1 fruit fly cellular context compared by ENCODE assay signal in the genomic region with DNA sequence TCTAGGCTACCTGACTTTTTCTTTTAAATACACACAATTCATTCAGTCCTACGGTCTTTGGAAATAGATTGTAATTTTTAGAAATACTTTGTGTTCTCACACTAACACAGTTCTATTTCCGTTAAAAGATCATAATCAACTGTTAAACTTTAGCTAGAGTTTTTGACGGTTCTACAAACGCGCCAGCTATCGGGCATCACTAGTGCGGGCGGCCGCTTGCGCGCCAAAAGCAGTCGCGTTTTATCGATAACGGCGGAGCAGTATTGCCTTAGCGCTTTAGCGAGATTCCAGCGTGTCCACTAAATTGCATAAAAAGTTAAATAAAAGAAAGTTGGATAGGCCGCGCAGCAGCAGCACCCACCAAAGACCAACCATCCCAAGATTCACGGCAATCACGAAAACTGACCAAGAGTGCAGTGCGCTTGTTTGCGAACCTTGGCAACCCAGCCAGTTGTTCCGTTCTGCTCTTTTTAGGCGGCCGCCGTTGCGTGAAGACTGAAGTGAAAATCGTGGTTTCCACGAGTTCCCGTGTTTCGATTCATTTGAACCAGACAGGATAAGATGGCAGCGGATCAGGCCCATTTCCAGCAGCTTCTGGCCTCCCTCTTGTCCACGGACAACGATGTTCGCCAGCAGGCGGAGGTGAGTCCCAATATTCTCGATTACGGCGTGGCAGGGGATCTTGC.
TF ChIP-seq lines count a peak whose summit lies in the region.

A gene (plus strand): TSS at position 51 of the 686 bp plus-strand sequence.

TF ChIP-seq in whole organism, embryonic, 481 proteins besides CTCF, POLR2A, EP300 and RAD21 (continued from another document and continues in another):
- TF ChIP-seq Dp (GFP tag; optimal IDR thresholded peaks at IDR 0.05; lab: Kevin White, UChicago) (peak; percentile 91), HLH3B (GFP tag; IDR thresholded peaks at IDR 0.05; lab: Robert Waterston, UW) (peak; percentile 73), CG2202 (tag; optimal IDR thresholded peaks at IDR 0.05; lab: Kevin White, UChicago) (peak; percentile 54), lab (GFP tag; optimal IDR thresholded peaks at IDR 0.05; lab: Kevin White, UChicago) (no peak), Tbp (GFP tag; optimal IDR thresholded peaks at IDR 0.05; lab: Kevin White, UChicago) (no peak), CG17359 (tag; optimal IDR thresholded peaks at IDR 0.05; lab: Kevin White, UChicago) (peak; percentile 61), CG11093 (GFP tag; IDR thresholded peaks at IDR 0.05; lab: Robert Waterston, UW) (0 out of 3 replicates have a peak, but pooled peaks have one; percentile 33), ewg (GFP tag; optimal IDR thresholded peaks at IDR 0.05; lab: Kevin White, UChicago) (peak; percentile 78), HHEX (GFP tag; optimal IDR thresholded peaks at IDR 0.05; lab: Kevin White, UChicago) (peak; percentile 76), CG12219 (GFP tag; optimal IDR thresholded peaks at IDR 0.05; lab: Kevin White, UChicago) (peak; percentile 32), HmgZ (tag; optimal IDR thresholded peaks at IDR 0.05; lab: Kevin White, UChicago) (peak; percentile 84), Blimp-1 (GFP tag; optimal IDR thresholded peaks at IDR 0.05; lab: Kevin White, UChicago) (no peak), Sox102F (GFP tag; optimal IDR thresholded peaks at IDR 0.05; lab: Kevin White, UChicago) (no peak), MTF-1 (GFP tag; optimal IDR thresholded peaks at IDR 0.05; lab: Kevin White, UChicago; ENCODE audit: borderline replicate concordance) (peak; percentile 12), CG5180 (GFP tag; optimal IDR thresholded peaks at IDR 0.05; lab: Kevin White, UChicago) (peak; percentile 37), CG18619 (GFP tag; optimal IDR thresholded peaks at IDR 0.05; lab: Kevin White, UChicago) (peak; percentile 49), Usf (GFP tag; optimal IDR thresholded peaks at IDR 0.05; lab: Kevin White, UChicago) (no peak), Hmx (GFP tag; optimal IDR thresholded peaks at IDR 0.05; lab: Kevin White, UChicago) (no peak), Rx (GFP tag; IDR thresholded peaks at IDR 0.05; lab: Robert Waterston, UW) (peak; percentile 68), CG10366 (GFP tag; IDR thresholded peaks at IDR 0.05; lab: Robert Waterston, UW) (peak; percentile 68), chm (GFP tag; IDR thresholded peaks at IDR 0.05; lab: Robert Waterston, UW) (peak; percentile 60; the same call in 1 of the 2 replicates), CG11456 (GFP tag; IDR thresholded peaks at IDR 0.05; lab: Robert Waterston, UW) (peak; percentile 80), grn (GFP tag; optimal IDR thresholded peaks at IDR 0.05; lab: Kevin White, UChicago) (peak; percentile 78), CG2129 (GFP tag; IDR thresholded peaks at IDR 0.05; lab: Robert Waterston, UW; ENCODE audit: partially characterized antibody) (no peak), bowl (GFP tag; IDR thresholded peaks at IDR 0.05; lab: Robert Waterston, UW) (no peak), Spps (tag; optimal IDR thresholded peaks at IDR 0.05; lab: Kevin White, UChicago) (peak; percentile 8), CG18011 (GFP tag; optimal IDR thresholded peaks at IDR 0.05; lab: Kevin White, UChicago) (peak; percentile 78), tgo (GFP tag; IDR thresholded peaks at IDR 0.05; lab: Robert Waterston, UW) (peak; percentile 71), CG14441 (GFP tag; IDR thresholded peaks at IDR 0.05; lab: Robert Waterston, UW) (peak; percentile 77), CG17361 (GFP tag; IDR thresholded peaks at IDR 0.05; lab: Robert Waterston, UW) (peak; percentile 56), NFAT (GFP tag; IDR thresholded peaks at IDR 0.05; lab: Robert Waterston, UW) (peak; percentile 77), CG1529 (GFP tag; optimal IDR thresholded peaks at IDR 0.05; lab: Kevin White, UChicago) (no peak), CG3065 (GFP tag; optimal IDR thresholded peaks at IDR 0.05; lab: Kevin White, UChicago) (peak; percentile 9), vvl (GFP tag; IDR thresholded peaks at IDR 0.05; lab: Robert Waterston, UW) (peak; percentile 89), ac (GFP tag; optimal IDR thresholded peaks at IDR 0.05; lab: Kevin White, UChicago) (no peak), MBD-R2 (GFP tag; IDR thresholded peaks at IDR 0.05; lab: Robert Waterston, UW) (peak; percentile 86), CG12391 (tag; optimal IDR thresholded peaks at IDR 0.05; lab: Kevin White, UChicago) (peak; percentile 75), prd (optimal IDR thresholded peaks at IDR 0.05; lab: Kevin White, UChicago) (no peak), prd (GFP tag; IDR thresholded peaks at IDR 0.05; lab: Robert Waterston, UW) (peak; percentile 76), repo (GFP tag; optimal IDR thresholded peaks at IDR 0.05; lab: Kevin White, UChicago) (peak; percentile 70), CG8281 (tag; optimal IDR thresholded peaks at IDR 0.05; lab: Kevin White, UChicago) (no peak), YL-1 (GFP tag; optimal IDR thresholded peaks at IDR 0.05; lab: Kevin White, UChicago) (peak; percentile 45), nerfin-1 (tag; optimal IDR thresholded peaks at IDR 0.05; lab: Kevin White, UChicago) (peak; percentile 41), pzg (GFP tag; optimal IDR thresholded peaks at IDR 0.05; lab: Kevin White, UChicago) (peak; percentile 83), CG16813 (GFP tag; IDR thresholded peaks at IDR 0.05; lab: Robert Waterston, UW; ENCODE audit: partially characterized antibody) (peak; percentile 63), CG13123 (GFP tag; optimal IDR thresholded peaks at IDR 0.05; lab: Kevin White, UChicago) (peak; percentile 2), Dip2 (GFP tag; IDR thresholded peaks at IDR 0.05; lab: Robert Waterston, UW) (no peak; the same call in 1 of the 2 replicates), Bdp1 (GFP tag; optimal IDR thresholded peaks at IDR 0.05; lab: Kevin White, UChicago) (peak; percentile 64), aop (GFP tag; IDR thresholded peaks at IDR 0.05; lab: Robert Waterston, UW) (no peak), CG7372 (GFP tag; IDR thresholded peaks at IDR 0.05; lab: Robert Waterston, UW) (peak; percentile 69; the same call in 1 of the 2 replicates), CG11695 (GFP tag; IDR thresholded peaks at IDR 0.05; lab: Robert Waterston, UW) (peak; percentile 62; the same call in 1 of the 3 replicates), her (GFP tag; optimal IDR thresholded peaks at IDR 0.05; lab: Kevin White, UChicago) (peak; percentile 82), CG13775 (GFP tag; optimal IDR thresholded peaks at IDR 0.05; lab: Kevin White, UChicago) (peak; percentile 85), CG17328 (GFP tag; IDR thresholded peaks at IDR 0.05; lab: Robert Waterston, UW) (peak; percentile 73), CG13424 (tag; optimal IDR thresholded peaks at IDR 0.05; lab: Kevin White, UChicago) (peak; percentile 62), Trl (optimal IDR thresholded peaks at IDR 0.05; lab: Kevin White, UChicago) (no peak), Trl (GFP tag; optimal IDR thresholded peaks at IDR 0.05; lab: Kevin White, UChicago) (peak; percentile 87), NfI (GFP tag; optimal IDR thresholded peaks at IDR 0.05; lab: Kevin White, UChicago) (peak; percentile 73), Hr51 (GFP tag; optimal IDR thresholded peaks at IDR 0.05; lab: Kevin White, UChicago) (peak in 1 of 2 experiments; percentile 52), ranshi (GFP tag; IDR thresholded peaks at IDR 0.05; lab: Robert Waterston, UW) (peak; percentile 80; the same call in 1 of the 2 replicates), CG10565 (GFP tag; optimal IDR thresholded peaks at IDR 0.05; lab: Kevin White, UChicago) (peak; percentile 3), gce (GFP tag; IDR thresholded peaks at IDR 0.05; lab: Robert Waterston, UW) (peak; percentile 71; the same call in 1 of the 3 replicates), al (GFP tag; IDR thresholded peaks at IDR 0.05; lab: Robert Waterston, UW) (peak; percentile 67), Xbp1 (GFP tag; optimal IDR thresholded peaks at IDR 0.05; lab: Kevin White, UChicago) (peak; percentile 82), Ada2b (GFP tag; IDR thresholded peaks at IDR 0.05; lab: Robert Waterston, UW) (peak; percentile 68), CG2120 (GFP tag; optimal IDR thresholded peaks at IDR 0.05; lab: Kevin White, UChicago) (peak; percentile 84), fd64A (GFP tag; optimal IDR thresholded peaks at IDR 0.05; lab: Kevin White, UChicago) (peak; percentile 34), CG14710 (tag; optimal IDR thresholded peaks at IDR 0.05; lab: Kevin White, UChicago) (peak; percentile 79), pros (GFP tag; optimal IDR thresholded peaks at IDR 0.05; lab: Kevin White, UChicago) (no peak), ftz-f1 (GFP tag; optimal IDR thresholded peaks at IDR 0.05; lab: Kevin White, UChicago) (peak; percentile 27), CG6272 (GFP tag; IDR thresholded peaks at IDR 0.05; lab: Robert Waterston, UW) (peak; percentile 68), CG6765 (GFP tag; optimal IDR thresholded peaks at IDR 0.05; lab: Kevin White, UChicago) (peak; percentile 58), ken (GFP tag; IDR thresholded peaks at IDR 0.05; lab: Robert Waterston, UW) (peak; percentile 78; the same call in 2 of the 3 replicates), Taf1 (GFP tag; IDR thresholded peaks at IDR 0.05; lab: Robert Waterston, UW) (peak; percentile 32; the same call in 1 of the 2 replicates), CG4282 (GFP tag; optimal IDR thresholded peaks at IDR 0.05; lab: Kevin White, UChicago) (peak; percentile 47), pho (GFP tag; optimal IDR thresholded peaks at IDR 0.05; lab: Kevin White, UChicago) (peak; percentile 78), GATAe (GFP tag; conservative IDR thresholded peaks at IDR 0.05; lab: Robert Waterston, UW) (peak; percentile 37; the same call in 1 of the 2 replicates), PHDP (tag; optimal IDR thresholded peaks at IDR 0.05; lab: Kevin White, UChicago) (peak; percentile 70), CG17186 (GFP tag; optimal IDR thresholded peaks at IDR 0.05; lab: Kevin White, UChicago) (peak; percentile 97), gsb (GFP tag; IDR thresholded peaks at IDR 0.05; lab: Robert Waterston, UW) (peak; percentile 53; the same call in 1 of the 2 replicates), abd-A (tag; optimal IDR thresholded peaks at IDR 0.05; lab: Kevin White, UChicago) (no peak), Deaf1 (tag; optimal IDR thresholded peaks at IDR 0.05; lab: Kevin White, UChicago) (no peak), oc (tag; optimal IDR thresholded peaks at IDR 0.05; lab: Kevin White, UChicago) (no peak), tap (tag; optimal IDR thresholded peaks at IDR 0.05; lab: Kevin White, UChicago) (no peak), Aef1 (GFP tag; IDR thresholded peaks at IDR 0.05; lab: Robert Waterston, UW) (peak; percentile 68), sima (GFP tag; optimal IDR thresholded peaks at IDR 0.05; lab: Kevin White, UChicago) (peak; percentile 22), zfh1 (GFP tag; IDR thresholded peaks at IDR 0.05; lab: Robert Waterston, UW) (peak; percentile 84), pita (GFP tag; optimal IDR thresholded peaks at IDR 0.05; lab: Kevin White, UChicago) (no peak), CG8478 (optimal IDR thresholded peaks at IDR 0.05; lab: Kevin White, UChicago) (no peak), ato (GFP tag; IDR thresholded peaks at IDR 0.05; lab: Robert Waterston, UW; ENCODE audit: partially characterized antibody) (peak; percentile 54; the same call in 1 of the 2 replicates), cwo (GFP tag; optimal IDR thresholded peaks at IDR 0.05; lab: Kevin White, UChicago) (peak; percentile 53), Lim3 (GFP tag; IDR thresholded peaks at IDR 0.05; lab: Robert Waterston, UW) (no peak), crp (GFP tag; optimal IDR thresholded peaks at IDR 0.05; lab: Kevin White, UChicago) (peak in 1 of 2 experiments; percentile 55), CG10959 (GFP tag; IDR thresholded peaks at IDR 0.05; lab: Robert Waterston, UW) (no peak), Kr (GFP tag; optimal IDR thresholded peaks at IDR 0.05; lab: Kevin White, UChicago) (no peak), bsh (GFP tag; optimal IDR thresholded peaks at IDR 0.05; lab: Kevin White, UChicago) (peak; percentile 25 to 66), CG11247 (GFP tag; IDR thresholded peaks at IDR 0.05; lab: Robert Waterston, UW) (peak; percentile 61; the same call in 1 of the 2 replicates), esg (GFP tag; conservative IDR thresholded peaks at IDR 0.05; lab: Robert Waterston, UW) (peak; percentile 54; the same call in 1 of the 2 replicates), H15 (GFP tag; IDR thresholded peaks at IDR 0.05; lab: Robert Waterston, UW) (peak; percentile 56; the same call in 1 of the 3 replicates), CG32532 (GFP tag; IDR thresholded peaks at IDR 0.05; lab: Robert Waterston, UW) (peak; percentile 88), CG11398 (GFP tag; optimal IDR thresholded peaks at IDR 0.05; lab: Kevin White, UChicago) (peak; percentile 63), D (optimal IDR thresholded peaks at IDR 0.05; lab: Kevin White, UChicago) (no peak), D (GFP tag; optimal IDR thresholded peaks at IDR 0.05; lab: Kevin White, UChicago) (peak; percentile 50), corto (GFP tag; optimal IDR thresholded peaks at IDR 0.05; lab: Kevin White, UChicago) (no peak), schlank (tag; optimal IDR thresholded peaks at IDR 0.05; lab: Kevin White, UChicago) (peak; percentile 48), caup (GFP tag; optimal IDR thresholded peaks at IDR 0.05; lab: Kevin White, UChicago; ENCODE audit: severe bottlenecking) (peak; percentile 66), ham (GFP tag; IDR thresholded peaks at IDR 0.05; lab: Robert Waterston, UW) (no peak), MESR4 (GFP tag; optimal IDR thresholded peaks at IDR 0.05; lab: Kevin White, UChicago) (peak; percentile 78), ems (GFP tag; optimal IDR thresholded peaks at IDR 0.05; lab: Kevin White, UChicago) (peak; percentile 83), CG18476 (GFP tag; optimal IDR thresholded peaks at IDR 0.05; lab: Kevin White, UChicago) (peak; percentile 63), tio (GFP tag; optimal IDR thresholded peaks at IDR 0.05; lab: Kevin White, UChicago) (no peak), Sox100B (GFP tag; optimal IDR thresholded peaks at IDR 0.05; lab: Kevin White, UChicago) (peak; percentile 21), Nf-YA (GFP tag; IDR thresholded peaks at IDR 0.05; lab: Robert Waterston, UW) (peak; percentile 72), Dip3 (GFP tag; optimal IDR thresholded peaks at IDR 0.05; lab: Kevin White, UChicago) (peak; percentile 83), Oaz (GFP tag; IDR thresholded peaks at IDR 0.05; lab: Robert Waterston, UW) (0 out of 2 replicates have a peak, but pooled peaks have one; percentile 35), pnt (GFP tag; optimal IDR thresholded peaks at IDR 0.05; lab: Kevin White, UChicago) (peak; percentile 73), CG1832 (GFP tag; optimal IDR thresholded peaks at IDR 0.05; lab: Kevin White, UChicago) (no peak), CG17912 (GFP tag; optimal IDR thresholded peaks at IDR 0.05; lab: Kevin White, UChicago) (no peak), Elba2 (GFP tag; optimal IDR thresholded peaks at IDR 0.05; lab: Kevin White, UChicago) (no peak), Ets97D (GFP tag; optimal IDR thresholded peaks at IDR 0.05; lab: Kevin White, UChicago) (peak; percentile 96), Hr3 (GFP tag; optimal IDR thresholded peaks at IDR 0.05; lab: Kevin White, UChicago) (peak; percentile 66)
